Fruit fly (Drosophila melanogaster): ENCODE data around the gene Glyp.

Glyp gene

dm6 chr2L:2130157-2130987 is at the start of gene Glyp (continued):
- TF ChIP-seq vvl (GFP tag; IDR thresholded peaks at IDR 0.05): peak; percentile 96
- TF ChIP-seq crc (GFP tag; optimal IDR thresholded peaks at IDR 0.05): peak; percentile 10
- TF ChIP-seq chinmo (GFP tag; IDR thresholded peaks at IDR 0.05; ENCODE audit: partially characterized antibody): peak; percentile 100
- TF ChIP-seq Scr (GFP tag; IDR thresholded peaks at IDR 0.05; ENCODE audit: partially characterized antibody): no peak; the same call in 1 of the 2 replicates
- no peak for TF ChIP-seq Opbp (GFP tag; IDR thresholded peaks at IDR 0.05; ENCODE audit: partially characterized antibody)
- TF ChIP-seq CG6813 (GFP tag; optimal IDR thresholded peaks at IDR 0.05): peak; percentile 98
- TF ChIP-seq CG31224 (GFP tag; IDR thresholded peaks at IDR 0.05): peak; percentile 91
- peak; percentile 92 for TF ChIP-seq croc (GFP tag; conservative IDR thresholded peaks at IDR 0.05)
- TF ChIP-seq HHEX (GFP tag; optimal IDR thresholded peaks at IDR 0.05): peak; percentile 98
- TF ChIP-seq CG8944 (GFP tag; optimal IDR thresholded peaks at IDR 0.05): peak; percentile 19
- peak; percentile 98 for TF ChIP-seq CG6854 (GFP tag; optimal IDR thresholded peaks at IDR 0.05)
- TF ChIP-seq unc-4 (GFP tag; IDR thresholded peaks at IDR 0.05; ENCODE audit: partially characterized antibody): peak; percentile 22; the same call in 1 of the 2 replicates
- peak; percentile 85 for TF ChIP-seq Ravus (GFP tag; IDR thresholded peaks at IDR 0.05)
- TF ChIP-seq Nf-YA (GFP tag; IDR thresholded peaks at IDR 0.05): peak; percentile 88
- TF ChIP-seq CG31441 (GFP tag; IDR thresholded peaks at IDR 0.05): peak; percentile 99
- TF ChIP-seq CG3726 (GFP tag; IDR thresholded peaks at IDR 0.05): peak; percentile 85
- TF ChIP-seq ato (GFP tag; IDR thresholded peaks at IDR 0.05; ENCODE audit: partially characterized antibody): no peak
- peak; percentile 89 for TF ChIP-seq ci (GFP tag; IDR thresholded peaks at IDR 0.05)
- TF ChIP-seq CG30403 (GFP tag; optimal IDR thresholded peaks at IDR 0.05): peak; percentile 98
- peak; percentile 90 for TF ChIP-seq vfl (GFP tag; optimal IDR thresholded peaks at IDR 0.05)
- peak; percentile 38 for TF ChIP-seq CG9609 (GFP tag; optimal IDR thresholded peaks at IDR 0.05)
- TF ChIP-seq jigr1 (GFP tag; IDR thresholded peaks at IDR 0.05): peak; percentile 92
- TF ChIP-seq Neu2 (GFP tag; optimal IDR thresholded peaks at IDR 0.05; ENCODE audit: borderline replicate concordance): no peak
- TF ChIP-seq CG17186 (GFP tag; optimal IDR thresholded peaks at IDR 0.05): peak; percentile 66
- TF ChIP-seq Usf (GFP tag; optimal IDR thresholded peaks at IDR 0.05): peak; percentile 93
- peak; percentile 92 for TF ChIP-seq ewg (GFP tag; optimal IDR thresholded peaks at IDR 0.05)
- TF ChIP-seq grau (tag; optimal IDR thresholded peaks at IDR 0.05): peak; percentile 97
- peak; percentile 99 for TF ChIP-seq CG18599 (GFP tag; optimal IDR thresholded peaks at IDR 0.05)
- peak; percentile 85 for TF ChIP-seq ac (GFP tag; optimal IDR thresholded peaks at IDR 0.05)
- TF ChIP-seq Hr51 (GFP tag; optimal IDR thresholded peaks at IDR 0.05): peak; percentile 85 to 99
- TF ChIP-seq Antp (GFP tag; optimal IDR thresholded peaks at IDR 0.05): peak; percentile 51
- TF ChIP-seq tap (tag; optimal IDR thresholded peaks at IDR 0.05): peak; percentile 95
- TF ChIP-seq Vsx1 (GFP tag; optimal IDR thresholded peaks at IDR 0.05): peak; percentile 95
- TF ChIP-seq Aef1 (GFP tag; IDR thresholded peaks at IDR 0.05): peak; percentile 89
- TF ChIP-seq gem (tag; optimal IDR thresholded peaks at IDR 0.05): peak; percentile 99
- peak; percentile 96 for TF ChIP-seq stc (GFP tag; IDR thresholded peaks at IDR 0.05)
- peak; percentile 83 for TF ChIP-seq Adf1 (GFP tag; IDR thresholded peaks at IDR 0.05)
- TF ChIP-seq CG7271 (tag; optimal IDR thresholded peaks at IDR 0.05): peak; percentile 81
- peak; percentile 96 for TF ChIP-seq Max (GFP tag; optimal IDR thresholded peaks at IDR 0.05)
- TF ChIP-seq Dref (GFP tag; IDR thresholded peaks at IDR 0.05): no peak
- TF ChIP-seq CG2199 (GFP tag; IDR thresholded peaks at IDR 0.05): no peak
- TF ChIP-seq seq (GFP tag; IDR thresholded peaks at IDR 0.05): peak; percentile 94
- TF ChIP-seq tgo (GFP tag; IDR thresholded peaks at IDR 0.05): peak; percentile 96
- TF ChIP-seq CG13123 (GFP tag; optimal IDR thresholded peaks at IDR 0.05): peak; percentile 84
- TF ChIP-seq CG4360 (GFP tag; IDR thresholded peaks at IDR 0.05): peak; percentile 60
- TF ChIP-seq bcd (GFP tag; optimal IDR thresholded peaks at IDR 0.05): peak; percentile 98
- TF ChIP-seq CG8089 (GFP tag; optimal IDR thresholded peaks at IDR 0.05): no peak
- peak; percentile 98 for TF ChIP-seq E2f2 (GFP tag; IDR thresholded peaks at IDR 0.05)
